Fruit fly (Drosophila melanogaster): ENCODE data around the gene CG34404.
A peak's percentile ranks its signal among the peaks of the same experiment; 100 is the strongest.

Gene CG34404

dm6 chr3R:15347822-15348221 lies 19.6 kb downstream of the CG34404 start, which contains the start of the genes CG42726 and CG42727 (continued):
- TF ChIP-seq hkb (optimal IDR thresholded peaks at IDR 0.05) (no peak), hkb (GFP tag; IDR thresholded peaks at IDR 0.05) (0 out of 2 replicates have a peak, but pooled peaks have one; percentile 40), CG3281 (GFP tag; optimal IDR thresholded peaks at IDR 0.05) (peak; percentile 39), Awh (GFP tag; IDR thresholded peaks at IDR 0.05) (peak; percentile 10; the same call in 1 of the 2 replicates), CG10654 (GFP tag; optimal IDR thresholded peaks at IDR 0.05) (peak; percentile 3), Tbp (GFP tag; optimal IDR thresholded peaks at IDR 0.05) (no peak), Hr51 (GFP tag; optimal IDR thresholded peaks at IDR 0.05) (no peak), ab (GFP tag; optimal IDR thresholded peaks at IDR 0.05) (no peak), PHDP (tag; optimal IDR thresholded peaks at IDR 0.05) (peak; percentile 48), CG17829 (tag; optimal IDR thresholded peaks at IDR 0.05) (peak; percentile 42), CG17361 (GFP tag; IDR thresholded peaks at IDR 0.05) (0 out of 3 replicates have a peak, but pooled peaks have one; percentile 15), phol (tag; optimal IDR thresholded peaks at IDR 0.05) (peak; percentile 47), CG4730 (GFP tag; IDR thresholded peaks at IDR 0.05) (0 out of 2 replicates have a peak, but pooled peaks have one; percentile 19), CG2678 (tag; optimal IDR thresholded peaks at IDR 0.05) (peak; percentile 43), ash1 (GFP tag; optimal IDR thresholded peaks at IDR 0.05) (no peak), Xrp1 (GFP tag; IDR thresholded peaks at IDR 0.05) (peak; percentile 37; the same call in 1 of the 2 replicates), stc (GFP tag; IDR thresholded peaks at IDR 0.05) (0 out of 2 replicates have a peak, but pooled peaks have one; percentile 31), CG14014 (GFP tag; IDR thresholded peaks at IDR 0.05) (peak; percentile 62), sens-2 (GFP tag; IDR thresholded peaks at IDR 0.05) (peak; percentile 35; the same call in 1 of the 2 replicates), BEAF-32 (GFP tag; optimal IDR thresholded peaks at IDR 0.05) (peak; percentile 14), CG14441 (GFP tag; IDR thresholded peaks at IDR 0.05) (0 out of 2 replicates have a peak, but pooled peaks have one; percentile 26), D19A (tag; optimal IDR thresholded peaks at IDR 0.05) (no peak), chif (GFP tag; optimal IDR thresholded peaks at IDR 0.05) (no peak), bcd (GFP tag; optimal IDR thresholded peaks at IDR 0.05) (no peak), CG6254 (GFP tag; optimal IDR thresholded peaks at IDR 0.05) (no peak), fd96Cb (tag; optimal IDR thresholded peaks at IDR 0.05) (peak; percentile 9), E2f1 (GFP tag; IDR thresholded peaks at IDR 0.05) (0 out of 2 replicates have a peak, but pooled peaks have one; percentile 13), slbo (GFP tag; IDR thresholded peaks at IDR 0.05) (peak; percentile 58; the same call in 1 of the 2 replicates), sens (GFP tag) (peak; percentile 58), CG34376 (GFP tag; optimal IDR thresholded peaks at IDR 0.05) (no peak), pzg (GFP tag; optimal IDR thresholded peaks at IDR 0.05) (peak; percentile 33), CG12219 (GFP tag; optimal IDR thresholded peaks at IDR 0.05) (no peak), Hey (tag; optimal IDR thresholded peaks at IDR 0.05) (no peak), Mrtf (GFP tag; IDR thresholded peaks at IDR 0.05) (0 out of 3 replicates have a peak, but pooled peaks have one; percentile 12), luna (GFP tag; optimal IDR thresholded peaks at IDR 0.05) (no peak), crc (GFP tag; optimal IDR thresholded peaks at IDR 0.05) (no peak), unpg (GFP tag; optimal IDR thresholded peaks at IDR 0.05) (peak; percentile 50), CG30403 (GFP tag; optimal IDR thresholded peaks at IDR 0.05) (peak; percentile 45), CG1603 (tag; optimal IDR thresholded peaks at IDR 0.05) (peak; percentile 45), CG18476 (GFP tag; optimal IDR thresholded peaks at IDR 0.05) (no peak), CG7928 (GFP tag; optimal IDR thresholded peaks at IDR 0.05) (no peak), CoRest (tag; optimal IDR thresholded peaks at IDR 0.05) (peak; percentile 22), CG10147 (GFP tag; optimal IDR thresholded peaks at IDR 0.05) (peak; percentile 50), tin (GFP tag; optimal IDR thresholded peaks at IDR 0.05) (peak; percentile 51), stwl (tag; optimal IDR thresholded peaks at IDR 0.05) (peak; percentile 23), CG18599 (GFP tag; optimal IDR thresholded peaks at IDR 0.05) (peak; percentile 5), CG15269 (tag; optimal IDR thresholded peaks at IDR 0.05) (peak; percentile 18), CG12391 (tag; optimal IDR thresholded peaks at IDR 0.05) (peak; percentile 35), Mad (GFP tag; optimal IDR thresholded peaks at IDR 0.05) (peak; percentile 31), CG13424 (tag; optimal IDR thresholded peaks at IDR 0.05) (peak; percentile 42)
